Worm (Caenorhabditis elegans): ENCODE measurements around the gene his-32.

Gene his-32

ce11 chrIV:8302648-8303161, 31.4 kb upstream of the his-32 start:
- TF ChIP-seq unc-62 (GFP tag; optimal IDR thresholded peaks at IDR 0.05 in 1 of 2) (peak in 1 of 2 experiments; percentile 20), unc-62 (tag; optimal IDR thresholded peaks at IDR 0.05) (no peak), ceh-44 (GFP tag; IDR thresholded peaks at IDR 0.05) (no peak), cey-2 (tag; optimal IDR thresholded peaks at IDR 0.05; ENCODE audit: borderline replicate concordance, insufficient read depth) (no peak)

ce11 chrIV:8303668-8304067, 30.4 kb upstream of the his-32 start, which contains the start of gene vha-5:
vha-5 (plus strand) TSS chrIV:8303968.
- TF ChIP-seq nhr-76 (tag; optimal IDR thresholded peaks at IDR 0.05) (no peak), sdz-12 (GFP tag; optimal IDR thresholded peaks at IDR 0.05) (no peak), Y105C5A.15 (GFP tag; IDR thresholded peaks at IDR 0.05) (no peak), zfp-3 (GFP tag; conservative IDR thresholded peaks at IDR 0.05) (no peak), mdl-1 (tag; optimal IDR thresholded peaks at IDR 0.05) (no peak)

ce11 chrIV:8307408-8307807, 26.7 kb upstream of the his-32 start:
- TF ChIP-seq zfp-3 (GFP tag; conservative IDR thresholded peaks at IDR 0.05) (0 out of 2 replicates have a peak, but pooled peaks have one; percentile 32), lin-29 (GFP tag; IDR thresholded peaks at IDR 0.05) (no peak)

ce11 chrIV:8312105-8312504, 22.0 kb upstream of the his-32 start:
- TF ChIP-seq mep-1 (tag; optimal IDR thresholded peaks at IDR 0.05) = no peak
- TF ChIP-seq aha-1 (tag) = peak; percentile 79

- TF ChIP-seq dmd-6 (GFP tag; IDR thresholded peaks at IDR 0.05) = no peak
- TF ChIP-seq ztf-7 (tag; optimal IDR thresholded peaks at IDR 0.05) = no peak
- TF ChIP-seq fkh-10 (GFP tag; optimal IDR thresholded peaks at IDR 0.05) = no peak
- TF ChIP-seq unc-62 (GFP tag; optimal IDR thresholded peaks at IDR 0.05 in 1 of 2) = no peak
- no peak for TF ChIP-seq unc-62 (tag; optimal IDR thresholded peaks at IDR 0.05)
- no peak for TF ChIP-seq zfp-2 (tag; optimal IDR thresholded peaks at IDR 0.05)
- TF ChIP-seq mxl-2 (GFP tag; conservative IDR thresholded peaks at IDR 0.05) = no peak
- no peak for TF ChIP-seq lir-3 (tag; optimal IDR thresholded peaks at IDR 0.05)
- TF ChIP-seq Y105C5A.15 (GFP tag; IDR thresholded peaks at IDR 0.05) = no peak
- no peak for TF ChIP-seq D1046.2 (GFP tag; IDR thresholded peaks at IDR 0.05)
- TF ChIP-seq T20F7.1 (GFP tag; optimal IDR thresholded peaks at IDR 0.05) = no peak
- no peak for TF ChIP-seq duxl-1 (tag; optimal IDR thresholded peaks at IDR 0.05; ENCODE audit: poor library complexity)
- no peak for TF ChIP-seq egl-27 (tag; optimal IDR thresholded peaks at IDR 0.05)
- TF ChIP-seq F49E8.2 (tag; optimal IDR thresholded peaks at IDR 0.05; ENCODE audit: borderline replicate concordance) = no peak
- TF ChIP-seq Y48G9A.11 (GFP tag; IDR thresholded peaks at IDR 0.05) = no peak
Measured at ce11 chrIV:8312846-8313245, 21.3 kb upstream of the his-32 start, which contains the start of gene F35H10.10. F35H10.10 (minus strand) TSS chrIV:8312946.

- TF ChIP-seq lin-39 (tag; optimal IDR thresholded peaks at IDR 0.05) (no peak), daf-16 (GFP tag; optimal IDR thresholded peaks at IDR 0.05) (no peak), daf-16 (tag; optimal IDR thresholded peaks at IDR 0.05) (no peak), php-3 (GFP tag; IDR thresholded peaks at IDR 0.05) (peak; percentile 59; the same call in 1 of the 2 replicates), dpl-1 (GFP tag; optimal IDR thresholded peaks at IDR 0.05) (no peak)
Measured at ce11 chrIV:8317800-8318199, 16.3 kb upstream of the his-32 start.

- TF ChIP-seq lir-3 (tag; optimal IDR thresholded peaks at IDR 0.05) (no peak), hif-1 (tag; optimal IDR thresholded peaks at IDR 0.05) (no peak), egl-43 (GFP tag; IDR thresholded peaks at IDR 0.05) (no peak), ceh-82 (tag; optimal IDR thresholded peaks at IDR 0.05) (no peak), dmd-9 (GFP tag; IDR thresholded peaks at IDR 0.05) (no peak), nhr-42 (GFP tag; IDR thresholded peaks at IDR 0.05) (no peak), skn-1 (tag; optimal IDR thresholded peaks at IDR 0.05) (no peak), cey-2 (tag; optimal IDR thresholded peaks at IDR 0.05; ENCODE audit: borderline replicate concordance, insufficient read depth) (no peak), lin-1 (GFP tag; IDR thresholded peaks at IDR 0.05) (no peak), hlh-11 (tag; optimal IDR thresholded peaks at IDR 0.05) (no peak), nhr-28 (tag; optimal IDR thresholded peaks at IDR 0.05) (no peak), madf-9 (GFP tag; conservative IDR thresholded peaks at IDR 0.05) (no peak), lin-29 (GFP tag; IDR thresholded peaks at IDR 0.05) (no peak), hmg-1.1 (GFP tag; IDR thresholded peaks at IDR 0.05) (no peak), egl-27 (tag; optimal IDR thresholded peaks at IDR 0.05) (no peak), D1046.2 (GFP tag; IDR thresholded peaks at IDR 0.05) (no peak), R02D3.7 (tag; optimal IDR thresholded peaks at IDR 0.05) (no peak)
Measured at ce11 chrIV:8318799-8319198, 15.3 kb upstream of the his-32 start.
